Fruit fly (Drosophila melanogaster) Kc167 (cell line): ENCODE data around the gene frtz.

Experiments used
- h ChIP-seq: fragments of >200 bp; optimal IDR thresholded peaks from 3 replicates; lab custom pipeline; 2018; ENCODE audit warnings: missing external identifiers
- insv ChIP-seq: fragments of >200 bp; optimal IDR thresholded peaks from 3 replicates; lab custom pipeline; 2018; ENCODE audit warnings: missing external identifiers
- psq ChIP-seq: fragments of >200 bp; optimal IDR thresholded peaks from 2 replicates; lab custom pipeline; 2017; ENCODE audit warnings: missing external identifiers
- ttk ChIP-seq: sonication (Bioruptor generic); optimal IDR thresholded peaks from 2 replicates; lab custom pipeline; 2017; ENCODE audit warnings: missing external identifiers

DNA sequence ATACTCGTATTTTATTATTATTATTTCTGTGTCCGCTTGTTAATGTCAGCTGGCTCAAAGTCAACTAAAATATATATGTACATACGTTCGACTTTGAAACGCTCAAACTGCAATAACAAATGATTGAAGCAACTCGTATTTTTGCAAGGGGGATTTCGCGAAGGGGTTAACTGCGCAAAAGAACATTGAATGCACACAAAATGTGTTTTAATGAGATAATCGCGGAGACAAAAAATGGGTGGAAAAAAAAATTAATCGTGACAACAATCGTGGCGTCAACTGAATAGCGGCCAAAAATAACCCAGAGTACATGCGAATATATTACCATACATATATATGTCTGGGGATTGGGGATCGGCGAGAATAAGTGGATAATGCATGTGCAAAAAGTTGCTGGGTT is 49.8 kb downstream of the frtz start:
- no peak for TF ChIP-seq psq (lab: Kevin White, UChicago)
- no peak for TF ChIP-seq insv (lab: Kevin White, UChicago)
- no peak for TF ChIP-seq ttk
- TF ChIP-seq h (lab: Kevin White, UChicago): no peak
